Worm (Caenorhabditis elegans): ENCODE measurements around the gene sun-1.

Gene sun-1

ce11 chrV:13176117-13176753 is 17.1 kb downstream of the sun-1 start, which contains the start of gene him-17:
Gene him-17 (plus strand): TSS chrV:13176711.
- TF ChIP-seq ceh-34 (tag; optimal IDR thresholded peaks at IDR 0.05) (peak; percentile 45), nhr-232 (tag; optimal IDR thresholded peaks at IDR 0.05) (no peak), npax-4 (tag; optimal IDR thresholded peaks at IDR 0.05) (no peak), pat-9 (tag; optimal IDR thresholded peaks at IDR 0.05) (peak; percentile 58), hlh-15 (tag; optimal IDR thresholded peaks at IDR 0.05) (peak; percentile 25), che-1 (tag; optimal IDR thresholded peaks at IDR 0.05) (peak; percentile 43), ceh-31 (tag; optimal IDR thresholded peaks at IDR 0.05) (peak; percentile 69), unc-86 (tag; optimal IDR thresholded peaks at IDR 0.05) (peak; percentile 27), ceh-2 (tag; optimal IDR thresholded peaks at IDR 0.05) (peak; percentile 23), K09A11.1 (tag; optimal IDR thresholded peaks at IDR 0.05; ENCODE audit: insufficient read depth) (peak; percentile 34), pha-2 (tag; optimal IDR thresholded peaks at IDR 0.05) (peak; percentile 70), odd-2 (tag; optimal IDR thresholded peaks at IDR 0.05) (peak; percentile 47), tbx-2 (tag; optimal IDR thresholded peaks at IDR 0.05) (peak; percentile 52), pros-1 (tag; optimal IDR thresholded peaks at IDR 0.05) (no peak), unc-3 (GFP tag; conservative IDR thresholded peaks at IDR 0.05) (0 out of 2 replicates have a peak, but pooled peaks have one; percentile 10), unc-3 (tag; optimal IDR thresholded peaks at IDR 0.05) (no peak), nfya-1 (tag; optimal IDR thresholded peaks at IDR 0.05) (peak; percentile 57), mec-3 (tag; optimal IDR thresholded peaks at IDR 0.05; ENCODE audit: borderline replicate concordance) (no peak), lin-11 (tag; optimal IDR thresholded peaks at IDR 0.05) (peak; percentile 42), ceh-24 (tag; optimal IDR thresholded peaks at IDR 0.05) (no peak), elt-4 (tag; optimal IDR thresholded peaks at IDR 0.05) (no peak), ceh-14 (tag; optimal IDR thresholded peaks at IDR 0.05) (peak; percentile 77), ttx-3 (tag; optimal IDR thresholded peaks at IDR 0.05) (peak; percentile 64), gmeb-2 (tag; optimal IDR thresholded peaks at IDR 0.05) (peak; percentile 27), elt-2 (tag; optimal IDR thresholded peaks at IDR 0.05) (peak; percentile 65), fax-1 (tag; optimal IDR thresholded peaks at IDR 0.05) (peak; percentile 15), madf-2 (tag; optimal IDR thresholded peaks at IDR 0.05) (peak; percentile 20), eyg-1 (tag; optimal IDR thresholded peaks at IDR 0.05) (no peak), sox-2 (GFP tag; IDR thresholded peaks at IDR 0.05) (peak; percentile 43; the same call in 1 of the 2 replicates), C08G9.2 (tag; optimal IDR thresholded peaks at IDR 0.05) (peak; percentile 51), sdc-2 (tag; optimal IDR thresholded peaks at IDR 0.05) (no peak), dmd-4 (tag; optimal IDR thresholded peaks at IDR 0.05; ENCODE audit: borderline replicate concordance) (no peak), C38D4.7 (GFP tag; optimal IDR thresholded peaks at IDR 0.05) (peak; percentile 47), ceh-19 (GFP tag; optimal IDR thresholded peaks at IDR 0.05) (peak; percentile 49), fkh-6 (tag; optimal IDR thresholded peaks at IDR 0.05) (peak; percentile 10), unc-42 (tag; optimal IDR thresholded peaks at IDR 0.05) (peak; percentile 56)

- TF ChIP-seq ceh-34 (tag; optimal IDR thresholded peaks at IDR 0.05) (no peak), lin-11 (tag; optimal IDR thresholded peaks at IDR 0.05) (no peak), ceh-6 (GFP tag; optimal IDR thresholded peaks at IDR 0.05) (no peak), pros-1 (tag; optimal IDR thresholded peaks at IDR 0.05) (no peak), elt-2 (tag; optimal IDR thresholded peaks at IDR 0.05) (peak; percentile 23), C38D4.7 (GFP tag; optimal IDR thresholded peaks at IDR 0.05) (no peak)
These were observed 19.6 kb downstream of the sun-1 start for ce11 chrV:13173718-13174117.

ce11 chrV:13170497-13170896 is 22.8 kb downstream of the sun-1 start:
- TF ChIP-seq ceh-31 (tag; optimal IDR thresholded peaks at IDR 0.05) (peak; percentile 0), unc-86 (tag; optimal IDR thresholded peaks at IDR 0.05) (no peak), rnt-1 (tag; optimal IDR thresholded peaks at IDR 0.05) (no peak), unc-3 (GFP tag; conservative IDR thresholded peaks at IDR 0.05) (no peak), unc-3 (tag; optimal IDR thresholded peaks at IDR 0.05) (no peak), C08G9.2 (tag; optimal IDR thresholded peaks at IDR 0.05) (no peak), pros-1 (tag; optimal IDR thresholded peaks at IDR 0.05) (no peak), ceh-14 (tag; optimal IDR thresholded peaks at IDR 0.05) (peak; percentile 32), unc-42 (tag; optimal IDR thresholded peaks at IDR 0.05) (peak; percentile 74), sdc-2 (tag; optimal IDR thresholded peaks at IDR 0.05) (no peak), odd-2 (tag; optimal IDR thresholded peaks at IDR 0.05) (no peak), nhr-232 (tag; optimal IDR thresholded peaks at IDR 0.05) (no peak), ceh-2 (tag; optimal IDR thresholded peaks at IDR 0.05) (no peak)
